Fruit fly (Drosophila melanogaster) whole organism, embryonic: ENCODE results near the gene nbs.

Experiments
- B-H2 ChIP-seq: fragments of 200-800 bp; sonication (Bioruptor generic); optimal IDR thresholded peaks from 2 replicates; lab custom pipeline; 2018; ENCODE audit warnings: missing biosample characterization, mild to moderate bottlenecking, missing genetic modification characterization
- Blimp-1 ChIP-seq: fragments of 200-800 bp; sonication (Bioruptor generic); optimal IDR thresholded peaks from 3 replicates; lab custom pipeline; 2018; ENCODE audit warnings: missing biosample characterization, missing genetic modification characterization, mild to moderate bottlenecking, moderate library complexity, missing genetic modification reagents
- Bteb2 ChIP-seq: fragments of 200-800 bp; sonication (Bioruptor generic); optimal IDR thresholded peaks from 2 replicates; lab custom pipeline; 2016; ENCODE audit warnings: missing biosample characterization, missing genetic modification characterization
- C15 ChIP-seq: fragments of 200-800 bp; sonication (Bioruptor generic); IDR thresholded peaks from 3 replicates; pipeline ENCODE4 v1.3.6; 2022; ENCODE audit warnings: missing biosample characterization, missing genetic modification characterization
- CG11398 ChIP-seq: fragments of 200-800 bp; sonication (Bioruptor generic); optimal IDR thresholded peaks from 2 replicates; lab custom pipeline; 2016; ENCODE audit warnings: missing biosample characterization, missing genetic modification characterization
- CG11696 ChIP-seq: fragments of 200-800 bp; sonication (Bioruptor generic); IDR thresholded peaks from 2 replicates; pipeline ENCODE4 v1.3.6; 2022; ENCODE audit warnings: missing biosample characterization, missing genetic modification characterization
- CG12391 ChIP-seq: fragments of 200-800 bp; sonication (Bioruptor generic); optimal IDR thresholded peaks from 3 replicates; lab custom pipeline; 2018; ENCODE audit warnings: missing biosample characterization, mild to moderate bottlenecking, missing genetic modification characterization, moderate library complexity
- CG14014 ChIP-seq: fragments of 200-800 bp; sonication (Bioruptor generic); IDR thresholded peaks from 2 replicates; pipeline ENCODE4 v1.3.6; 2022; ENCODE audit warnings: missing biosample characterization, missing genetic modification characterization
- CG15514 ChIP-seq: fragments of 200-800 bp; sonication (Bioruptor generic); optimal IDR thresholded peaks from 3 replicates; lab custom pipeline; 2017; ENCODE audit warnings: missing biosample characterization, missing genetic modification characterization, mild to moderate bottlenecking, moderate library complexity, missing genetic modification reagents
- CG16815 ChIP-seq: fragments of 200-800 bp; sonication (Bioruptor generic); optimal IDR thresholded peaks from 3 replicates; lab custom pipeline; 2017; ENCODE audit warnings: missing biosample characterization, mild to moderate bottlenecking, missing genetic modification characterization
- CG1792 ChIP-seq: fragments of 200-800 bp; sonication (Bioruptor generic); optimal IDR thresholded peaks from 2 replicates; lab custom pipeline; 2016; ENCODE audit warnings: missing biosample characterization, missing genetic modification characterization
- CG18262 ChIP-seq: fragments of 200-800 bp; optimal IDR thresholded peaks from 3 replicates; lab custom pipeline; 2019; ENCODE audit warnings: missing biosample characterization, mild to moderate bottlenecking, missing genetic modification characterization, moderate library complexity
- CG2202 ChIP-seq: fragments of 200-800 bp; sonication (Bioruptor generic); optimal IDR thresholded peaks from 2 replicates; lab custom pipeline; 2018; ENCODE audit warnings: missing biosample characterization, mild to moderate bottlenecking, missing genetic modification characterization
- CG30403 ChIP-seq: fragments of 200-800 bp; sonication (Bioruptor generic); optimal IDR thresholded peaks from 3 replicates; lab custom pipeline; 2016; ENCODE audit warnings: missing biosample characterization, missing genetic modification characterization
- CG30431 ChIP-seq: fragments of 200-800 bp; sonication (Bioruptor generic); optimal IDR thresholded peaks from 2 replicates; lab custom pipeline; 2017; ENCODE audit warnings: missing biosample characterization, missing genetic modification characterization
- CG4328 ChIP-seq: fragments of 200-800 bp; sonication (Bioruptor generic); optimal IDR thresholded peaks from 3 replicates; lab custom pipeline; 2017; ENCODE audit warnings: missing biosample characterization, missing genetic modification reagents, missing genetic modification characterization
- CG7839 ChIP-seq: fragments of 200-800 bp; sonication (Bioruptor generic); optimal IDR thresholded peaks from 3 replicates; lab custom pipeline; 2018; ENCODE audit warnings: missing biosample characterization, mild to moderate bottlenecking, missing genetic modification characterization, moderate library complexity
- CG8388 ChIP-seq: fragments of 200-800 bp; sonication (Bioruptor generic); optimal IDR thresholded peaks from 2 replicates; lab custom pipeline; 2019; ENCODE audit warnings: missing biosample characterization, mild to moderate bottlenecking, missing genetic modification characterization, moderate library complexity
- CG9609 ChIP-seq: fragments of 200-800 bp; sonication (Bioruptor generic); optimal IDR thresholded peaks from 3 replicates; lab custom pipeline; 2016; ENCODE audit warnings: missing biosample characterization, missing genetic modification characterization
- Dad ChIP-seq: fragments of 200-800 bp; sonication (Bioruptor generic); optimal IDR thresholded peaks from 3 replicates; lab custom pipeline; 2016; ENCODE audit warnings: missing biosample characterization, missing genetic modification characterization
- Doc3 ChIP-seq: fragments of 200-800 bp; sonication (Bioruptor generic); IDR thresholded peaks from 3 replicates; pipeline ENCODE4 v1.3.6; 2022; ENCODE audit warnings: missing biosample characterization, missing genetic modification characterization; ENCODE audit not compliant: partially characterized antibody
- E2f1 ChIP-seq: fragments of 200-800 bp; sonication (Bioruptor generic); IDR thresholded peaks from 2 replicates; pipeline ENCODE4 v1.3.6; 2022; ENCODE audit warnings: missing biosample characterization, missing genetic modification characterization
- Ets97D ChIP-seq: fragments of 200-800 bp; sonication (Bioruptor generic); optimal IDR thresholded peaks from 3 replicates; lab custom pipeline; 2016; ENCODE audit warnings: missing biosample characterization, missing genetic modification characterization
- HHEX ChIP-seq: fragments of 200-800 bp; sonication (Bioruptor generic); optimal IDR thresholded peaks from 3 replicates; lab custom pipeline; 2017; ENCODE audit warnings: missing biosample characterization, mild to moderate bottlenecking, missing genetic modification characterization, missing genetic modification reagents
- Hmr ChIP-seq: fragments of 200-800 bp; sonication (Bioruptor generic); optimal IDR thresholded peaks from 3 replicates; lab custom pipeline; 2017; ENCODE audit warnings: mild to moderate bottlenecking, missing biosample characterization, missing genetic modification reagents, missing genetic modification characterization
- Hr39 ChIP-seq: fragments of >200 bp; optimal IDR thresholded peaks from 2 replicates; lab custom pipeline; 2017
- Lhr ChIP-seq: fragments of 200-800 bp; sonication (Bioruptor generic); optimal IDR thresholded peaks from 3 replicates; lab custom pipeline; 2017; ENCODE audit warnings: mild to moderate bottlenecking, missing biosample characterization, missing genetic modification reagents, missing genetic modification characterization
- Med ChIP-seq: fragments of 200-800 bp; sonication (Bioruptor generic); peaks from one replicate; lab custom pipeline; 2016; ENCODE audit warnings: missing biosample characterization, missing genetic modification characterization, mild to moderate bottlenecking, inconsistent platforms, moderate library complexity
- Nf-YA ChIP-seq: fragments of 200-800 bp; sonication (Bioruptor generic); IDR thresholded peaks from 2 replicates; pipeline ENCODE4 v1.3.6; 2022; ENCODE audit warnings: missing biosample characterization, missing genetic modification characterization
- Scr ChIP-seq: fragments of 200-800 bp; sonication (Bioruptor generic); IDR thresholded peaks from 2 replicates; pipeline ENCODE4 v1.3.6; 2022; ENCODE audit warnings: missing biosample characterization, missing genetic modification characterization; ENCODE audit not compliant: partially characterized antibody
- Sox102F ChIP-seq: fragments of 200-800 bp; sonication (Bioruptor generic); optimal IDR thresholded peaks from 2 replicates; lab custom pipeline; 2018; ENCODE audit warnings: missing biosample characterization, mild to moderate bottlenecking, missing genetic modification characterization, moderate library complexity
- Spps ChIP-seq: fragments of 200-800 bp; sonication (Bioruptor generic); optimal IDR thresholded peaks from 2 replicates; lab custom pipeline; 2018; ENCODE audit warnings: missing biosample characterization, mild to moderate bottlenecking, missing genetic modification characterization
- Ssrp ChIP-seq: fragments of 200-800 bp; sonication (Bioruptor generic); optimal IDR thresholded peaks from 2 replicates; lab custom pipeline; 2018; ENCODE audit warnings: missing biosample characterization, mild to moderate bottlenecking, missing genetic modification characterization, moderate library complexity
- Taf1 ChIP-seq: fragments of 200-800 bp; sonication (Bioruptor generic); IDR thresholded peaks from 2 replicates; pipeline ENCODE4 v1.3.6; 2022; ENCODE audit warnings: missing biosample characterization, missing genetic modification characterization
- cato ChIP-seq: fragments of 200-800 bp; sonication (Bioruptor generic); optimal IDR thresholded peaks from 2 replicates; lab custom pipeline; 2016; ENCODE audit warnings: missing biosample characterization, missing genetic modification characterization, borderline replicate concordance
- chif ChIP-seq, 2 experiments: fragments of 200-800 bp; sonication (Bioruptor generic); optimal IDR thresholded peaks; 3 replicates each; lab custom pipeline; 2016; ENCODE audit warnings: missing biosample characterization in 2 of 2, missing genetic modification characterization in 2 of 2
- chn ChIP-seq: fragments of 200-800 bp; sonication (Bioruptor generic); optimal IDR thresholded peaks from 2 replicates; lab custom pipeline; 2016; ENCODE audit warnings: missing biosample characterization, missing genetic modification characterization
- crc ChIP-seq: fragments of 200-800 bp; sonication (Bioruptor generic); optimal IDR thresholded peaks from 2 replicates; lab custom pipeline; 2016; ENCODE audit warnings: missing biosample characterization, missing genetic modification characterization
- gfzf ChIP-seq: fragments of 200-800 bp; sonication (Bioruptor generic); optimal IDR thresholded peaks from 2 replicates; lab custom pipeline; 2016; ENCODE audit warnings: missing biosample characterization, mild to moderate bottlenecking, missing genetic modification characterization, moderate library complexity
- lbe ChIP-seq: fragments of 200-800 bp; sonication (Bioruptor generic); optimal IDR thresholded peaks from 2 replicates; lab custom pipeline; 2016; ENCODE audit warnings: missing biosample characterization, mild to moderate bottlenecking, missing genetic modification characterization
- lmd ChIP-seq: fragments of 200-800 bp; sonication (Bioruptor generic); IDR thresholded peaks from 2 replicates; pipeline ENCODE4 v1.3.6; 2022; ENCODE audit warnings: missing biosample characterization, missing genetic modification characterization
- maf-S ChIP-seq: fragments of 200-800 bp; sonication (Bioruptor generic); optimal IDR thresholded peaks from 2 replicates; lab custom pipeline; 2016; ENCODE audit warnings: missing biosample characterization, missing genetic modification characterization
- mam ChIP-seq: fragments of 200-800 bp; sonication (Bioruptor generic); optimal IDR thresholded peaks from 3 replicates; lab custom pipeline; 2016; ENCODE audit warnings: missing biosample characterization, missing genetic modification characterization
- mld ChIP-seq: fragments of 200-800 bp; sonication (Bioruptor generic); IDR thresholded peaks from 3 replicates; pipeline ENCODE4 v1.3.6; 2022; ENCODE audit warnings: missing biosample characterization, missing genetic modification characterization; ENCODE audit not compliant: partially characterized antibody
- nau ChIP-seq: fragments of 200-800 bp; sonication (Bioruptor generic); optimal IDR thresholded peaks from 3 replicates; lab custom pipeline; 2017; ENCODE audit warnings: missing biosample characterization, mild to moderate bottlenecking, missing genetic modification characterization, missing genetic modification reagents
- org-1 ChIP-seq: fragments of 200-800 bp; sonication (Bioruptor generic); optimal IDR thresholded peaks from 2 replicates; lab custom pipeline; 2017; ENCODE audit warnings: missing biosample characterization, missing genetic modification characterization
- pho ChIP-seq: fragments of 200-800 bp; sonication (Bioruptor generic); optimal IDR thresholded peaks from 2 replicates; lab custom pipeline; 2016; ENCODE audit warnings: missing biosample characterization, missing genetic modification characterization
- phol ChIP-seq: fragments of 200-800 bp; sonication (Bioruptor generic); optimal IDR thresholded peaks from 3 replicates; lab custom pipeline; 2018; ENCODE audit warnings: missing biosample characterization, mild to moderate bottlenecking, missing genetic modification characterization, moderate library complexity
- pzg ChIP-seq: fragments of 200-800 bp; sonication (Bioruptor generic); optimal IDR thresholded peaks from 3 replicates; lab custom pipeline; 2018; ENCODE audit warnings: missing biosample characterization, mild to moderate bottlenecking, missing genetic modification characterization, moderate library complexity
- tna ChIP-seq: fragments of 200-800 bp; sonication (Bioruptor generic); IDR thresholded peaks from 2 replicates; pipeline ENCODE4 v1.3.6; 2022; ENCODE audit warnings: missing biosample characterization, missing genetic modification characterization; ENCODE audit not compliant: partially characterized antibody
- zfh2 ChIP-seq: fragments of 200-800 bp; sonication (Bioruptor generic); optimal IDR thresholded peaks from 2 replicates; lab custom pipeline; 2016; ENCODE audit warnings: missing biosample characterization, missing genetic modification characterization

nbs gene

DNA sequence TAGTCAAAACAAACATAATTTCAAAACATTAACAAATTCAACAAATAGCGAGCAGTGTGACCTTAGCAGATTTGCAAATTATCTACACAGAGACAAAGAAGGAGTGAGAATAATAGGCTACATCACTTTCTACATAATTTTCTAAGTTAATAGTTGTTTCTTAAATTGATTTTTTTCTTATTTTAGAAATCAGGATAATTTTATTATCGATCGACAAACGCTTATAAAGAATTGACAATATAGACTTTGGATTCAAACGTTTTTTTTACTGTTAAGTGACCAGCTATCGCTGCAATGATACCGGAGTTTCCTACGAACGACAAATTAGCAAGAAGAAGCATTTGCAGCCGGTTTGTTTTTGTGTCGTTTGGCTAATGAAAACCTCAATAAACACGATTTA, at the start of gene nbs, which contains the start of gene defl (continued):
- no peak for TF ChIP-seq Hmr (GFP tag; lab: Kevin White, UChicago)
- TF ChIP-seq maf-S, result peak; percentile 32
- peak; percentile 77 for TF ChIP-seq zfh2 (GFP tag; lab: Kevin White, UChicago)
- peak; percentile 45 for TF ChIP-seq CG16815 (GFP tag; lab: Kevin White, UChicago)
- TF ChIP-seq pzg, result peak; percentile 47
- no peak for TF ChIP-seq nau
- TF ChIP-seq Dad (GFP tag; lab: Kevin White, UChicago), result peak; percentile 56
- TF ChIP-seq CG18262 (tag; lab: Kevin White, UChicago), result peak; percentile 74
- TF ChIP-seq lmd (GFP tag; lab: Robert Waterston, UW), result peak; percentile 83
- TF ChIP-seq org-1 (GFP tag; lab: Kevin White, UChicago), result no peak
- TF ChIP-seq CG15514 (GFP tag; lab: Kevin White, UChicago), result no peak
- no peak for TF ChIP-seq tna (GFP tag; lab: Robert Waterston, UW)
- peak; percentile 88 for TF ChIP-seq mam (GFP tag; lab: Kevin White, UChicago)
- peak; percentile 78 for TF ChIP-seq CG30403
- no peak; the same call in 2 of the 3 replicates for TF ChIP-seq Doc3 (GFP tag; lab: Robert Waterston, UW)
- peak; percentile 16 for TF ChIP-seq HHEX (GFP tag; lab: Kevin White, UChicago)
- peak; percentile 72 for TF ChIP-seq E2f1 (GFP tag; lab: Robert Waterston, UW)
- no peak for TF ChIP-seq Lhr
- peak; percentile 46 for TF ChIP-seq Taf1 (GFP tag; lab: Robert Waterston, UW)
- peak; percentile 93 for TF ChIP-seq Med (GFP tag; lab: Kevin White, UChicago)
- no peak for TF ChIP-seq Blimp-1 (GFP tag; lab: Kevin White, UChicago)
- no peak for TF ChIP-seq Sox102F (GFP tag; lab: Kevin White, UChicago)
- TF ChIP-seq CG14014 (GFP tag; lab: Robert Waterston, UW), result peak; percentile 72
- TF ChIP-seq CG2202 (tag; lab: Kevin White, UChicago), result no peak
- TF ChIP-seq Ssrp, result peak; percentile 59
- no peak for TF ChIP-seq mld
- peak; percentile 46 for TF ChIP-seq chn (GFP tag; lab: Kevin White, UChicago)
- TF ChIP-seq CG11696 (GFP tag; lab: Robert Waterston, UW), result no peak
- TF ChIP-seq cato, result peak; percentile 47
- peak; percentile 42 for TF ChIP-seq CG9609 (GFP tag; lab: Kevin White, UChicago)
- TF ChIP-seq phol (tag; lab: Kevin White, UChicago), result peak; percentile 70
- TF ChIP-seq chif (GFP tag; optimal IDR thresholded peaks at IDR 0.05; lab: Kevin White, UChicago), result peak; percentile 52 to 69
- TF ChIP-seq CG1792, result peak; percentile 7
- TF ChIP-seq Ets97D (GFP tag; lab: Kevin White, UChicago), result peak; percentile 48
- TF ChIP-seq Nf-YA (GFP tag; lab: Robert Waterston, UW), result no peak
- no peak for TF ChIP-seq CG7839 (tag; lab: Kevin White, UChicago)
- TF ChIP-seq pho (GFP tag; lab: Kevin White, UChicago), result peak; percentile 80
- TF ChIP-seq B-H2 (GFP tag; lab: Kevin White, UChicago), result peak; percentile 60
- TF ChIP-seq C15 (GFP tag; lab: Robert Waterston, UW), result peak; percentile 29; the same call in 1 of the 3 replicates
- TF ChIP-seq CG11398 (GFP tag; lab: Kevin White, UChicago), result no peak
- TF ChIP-seq lbe (GFP tag; lab: Kevin White, UChicago), result peak; percentile 66
- peak; percentile 55 for TF ChIP-seq CG4328
- peak; percentile 65 for TF ChIP-seq Scr (GFP tag; lab: Robert Waterston, UW)
- TF ChIP-seq CG30431 (GFP tag; lab: Kevin White, UChicago), result no peak
- peak; percentile 54 for TF ChIP-seq Bteb2 (GFP tag; lab: Kevin White, UChicago)
- TF ChIP-seq CG8388 (GFP tag; lab: Kevin White, UChicago), result peak; percentile 23
- TF ChIP-seq gfzf (GFP tag; lab: Kevin White, UChicago), result peak; percentile 63
- TF ChIP-seq CG12391 (tag; lab: Kevin White, UChicago), result peak; percentile 73
- TF ChIP-seq Hr39 (lab: Kevin White, UChicago), result no peak
- TF ChIP-seq crc, result peak; percentile 52
- no peak for TF ChIP-seq Spps
